Fruit fly (Drosophila melanogaster) whole organism, prepupa: Measurements from ENCODE around the gene Ets65A.

Experiments
- Eip93F ChIP-seq: fragments of 200-800 bp; sonication (Bioruptor generic); optimal IDR thresholded peaks from 2 replicates; lab custom pipeline; 2016; ENCODE audit warnings: missing biosample characterization, mild to moderate bottlenecking, missing genetic modification characterization
- Ets21C ChIP-seq: fragments of 200-800 bp; sonication (Bioruptor generic); optimal IDR thresholded peaks from 3 replicates; lab custom pipeline; 2016; ENCODE audit warnings: missing biosample characterization, missing genetic modification characterization
- Sox102F ChIP-seq: fragments of 200-800 bp; sonication (Bioruptor generic); optimal IDR thresholded peaks from 2 replicates; lab custom pipeline; 2016; ENCODE audit warnings: missing biosample characterization, mild to moderate bottlenecking, missing genetic modification characterization
- fd59A ChIP-seq: fragments of 200-800 bp; sonication (Bioruptor generic); optimal IDR thresholded peaks from 2 replicates; lab custom pipeline; 2017; ENCODE audit warnings: missing biosample characterization, mild to moderate bottlenecking, missing genetic modification characterization, missing genetic modification reagents

DNA sequence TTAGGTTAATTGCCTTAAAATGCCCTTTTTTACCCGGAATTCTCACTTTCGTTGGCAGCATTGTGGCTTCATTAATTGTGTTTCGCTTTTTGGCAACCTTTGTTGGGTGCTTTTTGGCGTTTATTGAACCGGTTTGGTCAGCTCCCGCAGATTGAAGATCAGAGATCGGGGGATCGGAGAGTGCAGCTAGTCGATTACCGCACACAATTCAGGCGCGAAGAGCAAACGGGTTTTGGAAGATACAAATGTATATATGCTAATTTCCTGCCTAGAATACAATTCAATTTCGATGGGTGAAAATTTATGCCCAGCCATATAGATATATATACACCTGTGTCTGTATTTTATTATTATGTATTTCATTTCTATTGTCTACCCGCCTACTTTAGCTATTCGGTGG is 44.1 kb downstream of the Ets65A start:
- TF ChIP-seq fd59A (GFP tag; lab: Kevin White, UChicago) (no peak), Sox102F (GFP tag; lab: Kevin White, UChicago) (no peak), Eip93F (GFP tag; lab: Kevin White, UChicago) (no peak), Ets21C (GFP tag; lab: Kevin White, UChicago) (no peak)
